Fruit fly (Drosophila melanogaster): ENCODE results near the gene ssp2.

ssp2 gene

dm6 chr3L:14003297-14004040 is 38.5 kb downstream of the ssp2 start (continued):
- TF ChIP-seq CG10321 (GFP tag; IDR thresholded peaks at IDR 0.05) (peak; percentile 93), Atf3 (GFP tag; optimal IDR thresholded peaks at IDR 0.05) (no peak), ap (GFP tag; IDR thresholded peaks at IDR 0.05) (no peak), dmrt11E (tag; optimal IDR thresholded peaks at IDR 0.05) (no peak), CG9215 (GFP tag; IDR thresholded peaks at IDR 0.05) (peak; percentile 60; the same call in 1 of the 2 replicates), Opbp (GFP tag; IDR thresholded peaks at IDR 0.05; ENCODE audit: partially characterized antibody) (peak; percentile 50; the same call in 2 of the 3 replicates), CG6654 (GFP tag; optimal IDR thresholded peaks at IDR 0.05) (no peak), phol (tag; optimal IDR thresholded peaks at IDR 0.05) (peak; percentile 98), Bgb (GFP tag; IDR thresholded peaks at IDR 0.05; ENCODE audit: partially characterized antibody) (no peak), kay (GFP tag; optimal IDR thresholded peaks at IDR 0.05) (no peak), CG32532 (GFP tag; IDR thresholded peaks at IDR 0.05) (0 out of 2 replicates have a peak, but pooled peaks have one; percentile 5), HLH3B (GFP tag; IDR thresholded peaks at IDR 0.05) (no peak), CG17359 (tag; optimal IDR thresholded peaks at IDR 0.05) (peak; percentile 26), cato (GFP tag; optimal IDR thresholded peaks at IDR 0.05; ENCODE audit: borderline replicate concordance) (no peak), CG17361 (GFP tag; IDR thresholded peaks at IDR 0.05) (no peak; the same call in 2 of the 3 replicates), B-H1 (GFP tag; IDR thresholded peaks at IDR 0.05) (no peak), mam (GFP tag; optimal IDR thresholded peaks at IDR 0.05) (no peak), CG13624 (GFP tag; optimal IDR thresholded peaks at IDR 0.05) (no peak), HLHmδ (GFP tag; optimal IDR thresholded peaks at IDR 0.05) (no peak), repo (GFP tag; optimal IDR thresholded peaks at IDR 0.05) (no peak), CG3281 (GFP tag; optimal IDR thresholded peaks at IDR 0.05) (peak; percentile 27), CG9797 (GFP tag; optimal IDR thresholded peaks at IDR 0.05) (no peak), Adf1 (GFP tag; IDR thresholded peaks at IDR 0.05) (no peak), NK7.1 (GFP tag; optimal IDR thresholded peaks at IDR 0.05) (no peak), HHEX (GFP tag; optimal IDR thresholded peaks at IDR 0.05) (no peak), D19B (GFP tag; optimal IDR thresholded peaks at IDR 0.05) (peak; percentile 13), CG15479 (GFP tag; optimal IDR thresholded peaks at IDR 0.05) (peak; percentile 68), Six4 (GFP tag; optimal IDR thresholded peaks at IDR 0.05) (no peak), CG18619 (GFP tag; optimal IDR thresholded peaks at IDR 0.05) (peak; percentile 12), tna (GFP tag; IDR thresholded peaks at IDR 0.05; ENCODE audit: partially characterized antibody) (peak; percentile 28; the same call in 1 of the 2 replicates), Pdp1 (GFP tag; optimal IDR thresholded peaks at IDR 0.05) (peak in 1 of 2 experiments; percentile 44), pfk (GFP tag; optimal IDR thresholded peaks at IDR 0.05) (no peak), Blimp-1 (GFP tag; optimal IDR thresholded peaks at IDR 0.05) (no peak), gem (tag; optimal IDR thresholded peaks at IDR 0.05) (peak; percentile 33), CG11504 (tag; optimal IDR thresholded peaks at IDR 0.05) (peak; percentile 6), cg (GFP tag; optimal IDR thresholded peaks at IDR 0.05) (no peak), CG17186 (GFP tag; optimal IDR thresholded peaks at IDR 0.05) (no peak), CG4707 (GFP tag; optimal IDR thresholded peaks at IDR 0.05) (no peak), Bdp1 (GFP tag; optimal IDR thresholded peaks at IDR 0.05) (no peak), trem (tag; optimal IDR thresholded peaks at IDR 0.05) (peak; percentile 65), CG17802 (tag; optimal IDR thresholded peaks at IDR 0.05) (no peak), slbo (GFP tag; IDR thresholded peaks at IDR 0.05) (peak; percentile 20; the same call in 1 of the 2 replicates), E2f1 (GFP tag; IDR thresholded peaks at IDR 0.05) (no peak), fru (optimal IDR thresholded peaks at IDR 0.05) (no peak), sens (GFP tag) (peak; percentile 88), CG11456 (GFP tag; IDR thresholded peaks at IDR 0.05) (no peak), fd3F (GFP tag; optimal IDR thresholded peaks at IDR 0.05) (no peak), CG7839 (tag; optimal IDR thresholded peaks at IDR 0.05) (peak; percentile 21), eve (GFP tag; optimal IDR thresholded peaks at IDR 0.05) (no peak)
